Worm (Caenorhabditis elegans) whole organism, early embryonic: ENCODE results near the gene C15B12.1.

ENCODE experiments used
- B0310.2 ChIP-seq: sonication (generic microtip); optimal IDR thresholded peaks from 2 replicates; lab custom pipeline; 2016; ENCODE audit warnings: mild to moderate bottlenecking, missing genetic modification characterization, missing compliant biosample characterization
- aly-1 ChIP-seq: sonication (generic microtip); optimal IDR thresholded peaks from 2 replicates; lab custom pipeline; 2016; ENCODE audit warnings: missing genetic modification characterization, missing compliant biosample characterization
- ama-1 ChIP-seq: fragments of 150-350 bp; optimal IDR thresholded peaks from 2 replicates; lab custom pipeline; 2014
- flt-1 ChIP-seq: fragments of 200-800 bp; sonication (Bioruptor generic); IDR thresholded peaks from 2 replicates; pipeline ENCODE4 v1.3.6; 2022; ENCODE audit warnings: missing genetic modification characterization, missing compliant biosample characterization
- hmbx-1 ChIP-seq: sonication (generic microtip); optimal IDR thresholded peaks from 2 replicates; lab custom pipeline; 2016; ENCODE audit warnings: mild to moderate bottlenecking, missing genetic modification characterization, missing compliant biosample characterization
- hmg-4 ChIP-seq: fragments of 200-800 bp; sonication (Bioruptor generic); optimal IDR thresholded peaks from 2 replicates; lab custom pipeline; 2018; ENCODE audit warnings: mild to moderate bottlenecking, missing genetic modification characterization, missing compliant biosample characterization
- pes-1 ChIP-seq: fragments of 200-800 bp; sonication (Bioruptor generic); IDR thresholded peaks from 2 replicates; pipeline ENCODE4 v1.3.6; 2022; ENCODE audit warnings: missing genetic modification reagents, missing genetic modification characterization, missing compliant biosample characterization
- tbx-37 ChIP-seq: fragments of 200-800 bp; sonication (Bioruptor generic); conservative IDR thresholded peaks from 2 replicates; pipeline ENCODE4 v1.3.6; 2022; ENCODE audit warnings: missing genetic modification reagents, missing genetic modification characterization, missing compliant biosample characterization
- tra-4 ChIP-seq: sonication (generic microtip); optimal IDR thresholded peaks from 2 replicates; lab custom pipeline; 2017; ENCODE audit warnings: missing genetic modification characterization, missing compliant biosample characterization

DNA sequence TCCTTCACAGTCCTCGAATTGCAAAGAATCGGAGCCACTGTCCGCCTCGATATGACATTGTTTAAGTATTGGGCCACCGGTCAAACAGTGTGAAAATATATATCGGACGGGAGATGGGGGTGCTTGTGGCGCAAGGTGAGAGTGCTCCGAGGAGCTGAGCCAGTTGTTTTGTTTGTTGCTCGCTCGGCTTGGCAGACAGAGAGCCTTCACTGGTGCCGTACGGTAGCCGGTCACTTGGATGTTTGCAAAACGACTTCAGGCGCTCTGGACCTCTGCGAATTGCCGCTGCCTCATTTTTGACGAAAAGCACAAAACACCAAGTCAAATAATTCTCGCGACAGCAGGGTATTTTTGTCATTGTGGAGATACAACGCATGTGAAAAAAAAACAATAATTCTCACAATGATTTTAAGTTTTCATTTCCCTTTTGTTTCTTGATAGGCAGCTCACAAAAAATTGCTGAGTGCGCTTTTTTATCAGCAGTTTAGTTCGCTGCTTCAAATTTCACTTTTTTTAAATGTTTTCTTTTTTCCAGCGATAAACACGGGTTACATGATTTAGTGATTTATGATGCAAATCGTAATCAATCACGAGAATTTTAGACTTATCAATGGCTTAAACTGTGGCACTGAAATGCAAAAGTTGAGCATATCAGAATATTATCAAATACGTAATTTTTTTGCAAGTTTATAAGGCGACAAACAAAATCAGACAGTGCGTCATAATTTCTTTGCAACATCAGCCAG lies 40.6 kb downstream of the C15B12.1 start:
- TF ChIP-seq pes-1 (GFP tag; lab: Robert Waterston, UW) (no peak), tra-4 (tag; lab: Kevin White, UChicago) (no peak), flt-1 (GFP tag; lab: Robert Waterston, UW) (no peak), hmbx-1 (tag; lab: Kevin White, UChicago) (no peak), aly-1 (no peak), hmg-4 (GFP tag; lab: Kevin White, UChicago) (no peak), ama-1 (lab: Kevin White, UChicago) (no peak), tbx-37 (no peak), B0310.2 (tag; lab: Kevin White, UChicago) (no peak)
